Fruit fly (Drosophila melanogaster) whole organism, prepupa: ENCODE data around the gene OXA1L.

Source experiments
- Blimp-1 ChIP-seq: fragments of 200-800 bp; sonication (Bioruptor generic); optimal IDR thresholded peaks from 3 replicates; lab custom pipeline; 2017; ENCODE audit warnings: missing biosample characterization, missing genetic modification characterization, mild to moderate bottlenecking, moderate library complexity, missing genetic modification reagents
- CG10631 ChIP-seq: fragments of 200-800 bp; sonication (Bioruptor generic); optimal IDR thresholded peaks from 2 replicates; lab custom pipeline; 2016; ENCODE audit warnings: missing biosample characterization, missing genetic modification characterization
- CG11294 ChIP-seq: fragments of 200-800 bp; sonication (Bioruptor generic); IDR thresholded peaks from 2 replicates; pipeline ENCODE4 v1.3.6; 2022; ENCODE audit warnings: missing biosample characterization, missing genetic modification characterization
- CG11762 ChIP-seq: fragments of 200-800 bp; sonication (Bioruptor generic); optimal IDR thresholded peaks from 3 replicates; lab custom pipeline; 2016; ENCODE audit warnings: missing biosample characterization, missing genetic modification characterization; ENCODE audit not compliant: insufficient read depth
- CG11902 ChIP-seq: fragments of 200-800 bp; sonication (Bioruptor generic); optimal IDR thresholded peaks from 3 replicates; lab custom pipeline; 2016; ENCODE audit warnings: missing biosample characterization, missing genetic modification characterization
- CG1621 ChIP-seq: fragments of 200-800 bp; sonication (Bioruptor generic); optimal IDR thresholded peaks from 3 replicates; lab custom pipeline; 2018; ENCODE audit warnings: missing biosample characterization, mild to moderate bottlenecking, missing genetic modification characterization
- CG16779 ChIP-seq: fragments of 200-800 bp; sonication (Bioruptor generic); optimal IDR thresholded peaks from 3 replicates; lab custom pipeline; 2017; ENCODE audit warnings: missing biosample characterization, mild to moderate bottlenecking, missing genetic modification characterization
- CG32006 ChIP-seq: fragments of 200-800 bp; sonication (Bioruptor generic); optimal IDR thresholded peaks from 3 replicates; lab custom pipeline; 2017; ENCODE audit warnings: missing biosample characterization, mild to moderate bottlenecking, missing genetic modification characterization
- CG34406 ChIP-seq: fragments of 200-800 bp; sonication (Bioruptor generic); optimal IDR thresholded peaks from 3 replicates; lab custom pipeline; 2016; ENCODE audit warnings: missing biosample characterization, missing genetic modification characterization
- CG3919 ChIP-seq: fragments of 200-800 bp; sonication (Bioruptor generic); optimal IDR thresholded peaks from 3 replicates; lab custom pipeline; 2016; ENCODE audit warnings: missing biosample characterization, missing genetic modification characterization
- CG4318 ChIP-seq: fragments of 200-800 bp; sonication (Bioruptor generic); optimal IDR thresholded peaks from 3 replicates; lab custom pipeline; 2017; ENCODE audit warnings: missing biosample characterization, mild to moderate bottlenecking, missing genetic modification characterization
- CG6163 ChIP-seq: fragments of 200-800 bp; sonication (Bioruptor generic); IDR thresholded peaks from 3 replicates; pipeline ENCODE4 v1.3.6; 2022; ENCODE audit warnings: missing biosample characterization, missing genetic modification characterization
- CG6276 ChIP-seq: fragments of 200-800 bp; sonication (Bioruptor generic); optimal IDR thresholded peaks from 2 replicates; lab custom pipeline; 2017; ENCODE audit warnings: missing biosample characterization, mild to moderate bottlenecking, missing genetic modification characterization
- CG6792 ChIP-seq: fragments of 200-800 bp; sonication (Bioruptor generic); optimal IDR thresholded peaks from 3 replicates; lab custom pipeline; 2016; ENCODE audit warnings: missing biosample characterization, missing genetic modification characterization
- CG6854 ChIP-seq: fragments of 200-800 bp; sonication (Bioruptor generic); optimal IDR thresholded peaks from 2 replicates; lab custom pipeline; 2017; ENCODE audit warnings: missing biosample characterization, mild to moderate bottlenecking, missing genetic modification characterization
- CG7368 ChIP-seq: fragments of 200-800 bp; sonication (Bioruptor generic); optimal IDR thresholded peaks from 3 replicates; lab custom pipeline; 2016; ENCODE audit warnings: missing biosample characterization, missing genetic modification characterization
- CG8119 ChIP-seq: fragments of 200-800 bp; sonication (Bioruptor generic); IDR thresholded peaks from 3 replicates; pipeline ENCODE4 v1.3.6; 2022; ENCODE audit warnings: missing biosample characterization, missing genetic modification characterization
- CG8319 ChIP-seq: fragments of 200-800 bp; sonication (Bioruptor generic); optimal IDR thresholded peaks from 3 replicates; lab custom pipeline; 2016; ENCODE audit warnings: missing biosample characterization, missing genetic modification characterization
- CG8632 ChIP-seq: fragments of 200-800 bp; sonication (Bioruptor generic); optimal IDR thresholded peaks from 3 replicates; lab custom pipeline; 2016; ENCODE audit warnings: missing biosample characterization, missing genetic modification characterization
- CG9139 ChIP-seq: fragments of 200-800 bp; sonication (Bioruptor generic); optimal IDR thresholded peaks from 3 replicates; lab custom pipeline; 2017; ENCODE audit warnings: missing biosample characterization, mild to moderate bottlenecking, missing genetic modification characterization
- Eip78C ChIP-seq: fragments of 200-800 bp; sonication (Bioruptor generic); peaks from one replicate; lab custom pipeline; 2016; ENCODE audit warnings: missing biosample characterization, missing genetic modification characterization
- Ets21C ChIP-seq: fragments of 200-800 bp; sonication (Bioruptor generic); optimal IDR thresholded peaks from 3 replicates; lab custom pipeline; 2016; ENCODE audit warnings: missing biosample characterization, missing genetic modification characterization
- Gug ChIP-seq: fragments of 200-800 bp; sonication (Bioruptor generic); IDR thresholded peaks from 2 replicates; pipeline ENCODE4 v1.3.6; 2022; ENCODE audit warnings: missing biosample characterization, missing genetic modification characterization
- Hr39 ChIP-seq: fragments of 200-800 bp; sonication (Bioruptor generic); optimal IDR thresholded peaks from 2 replicates; lab custom pipeline; 2016; ENCODE audit warnings: missing biosample characterization, missing genetic modification characterization
- Hr4 ChIP-seq: fragments of 200-800 bp; sonication (Bioruptor generic); optimal IDR thresholded peaks from 3 replicates; lab custom pipeline; 2016; ENCODE audit warnings: missing biosample characterization, missing genetic modification characterization
- OdsH ChIP-seq: fragments of 200-800 bp; sonication (Bioruptor generic); optimal IDR thresholded peaks from 3 replicates; lab custom pipeline; 2016; ENCODE audit warnings: missing biosample characterization, missing genetic modification characterization
- Sox15 ChIP-seq: fragments of 200-800 bp; sonication (Bioruptor generic); optimal IDR thresholded peaks from 3 replicates; lab custom pipeline; 2016; ENCODE audit warnings: missing biosample characterization, missing genetic modification characterization
- achi ChIP-seq: fragments of 200-800 bp; sonication (Bioruptor generic); optimal IDR thresholded peaks from 3 replicates; lab custom pipeline; 2016; ENCODE audit warnings: missing biosample characterization, missing genetic modification characterization
- acj6 ChIP-seq: fragments of 200-800 bp; sonication (Bioruptor generic); optimal IDR thresholded peaks from 3 replicates; lab custom pipeline; 2016; ENCODE audit warnings: missing biosample characterization, missing genetic modification characterization
- dsx ChIP-seq: fragments of 200-800 bp; optimal IDR thresholded peaks from 3 replicates; lab custom pipeline; 2019; ENCODE audit warnings: missing biosample characterization, mild to moderate bottlenecking, missing genetic modification characterization, moderate library complexity; ENCODE audit not compliant: poor library complexity, severe bottlenecking
- eg ChIP-seq: fragments of 200-800 bp; sonication (Bioruptor generic); IDR thresholded peaks from 3 replicates; pipeline ENCODE4 v1.3.6; 2022; ENCODE audit warnings: missing biosample characterization, missing genetic modification characterization
- esn ChIP-seq: fragments of 200-800 bp; sonication (Bioruptor generic); optimal IDR thresholded peaks from 2 replicates; lab custom pipeline; 2016; ENCODE audit warnings: missing biosample characterization, mild to moderate bottlenecking, missing genetic modification characterization, moderate library complexity
- fd59A ChIP-seq: fragments of 200-800 bp; sonication (Bioruptor generic); optimal IDR thresholded peaks from 2 replicates; lab custom pipeline; 2017; ENCODE audit warnings: missing biosample characterization, mild to moderate bottlenecking, missing genetic modification characterization, missing genetic modification reagents
- fd85E ChIP-seq: fragments of 200-800 bp; sonication (Bioruptor generic); optimal IDR thresholded peaks from 3 replicates; lab custom pipeline; 2016; ENCODE audit warnings: missing biosample characterization, missing genetic modification characterization
- fkh ChIP-seq: fragments of 200-800 bp; sonication (Bioruptor generic); optimal IDR thresholded peaks from 3 replicates; lab custom pipeline; 2017; ENCODE audit warnings: missing biosample characterization, mild to moderate bottlenecking, missing genetic modification characterization, moderate library complexity
- lz ChIP-seq: fragments of 200-800 bp; sonication (Bioruptor generic); optimal IDR thresholded peaks from 3 replicates; lab custom pipeline; 2016; ENCODE audit warnings: missing biosample characterization, missing genetic modification characterization
- net ChIP-seq: fragments of 200-800 bp; sonication (Bioruptor generic); optimal IDR thresholded peaks from 3 replicates; lab custom pipeline; 2016; ENCODE audit warnings: missing biosample characterization, missing genetic modification characterization
- pdm3 ChIP-seq: fragments of 200-800 bp; sonication (Bioruptor generic); optimal IDR thresholded peaks from 3 replicates; lab custom pipeline; 2016; ENCODE audit warnings: missing biosample characterization, missing genetic modification characterization
- salr ChIP-seq, 2 experiments: fragments of 200-800 bp; sonication (Bioruptor generic); optimal IDR thresholded peaks; 3 replicates each; lab custom pipeline; 2016 to 2018; ENCODE audit warnings: missing biosample characterization in 2 of 2, missing genetic modification characterization in 2 of 2, mild to moderate bottlenecking in 1 of 2
- spab ChIP-seq: fragments of 200-800 bp; sonication (Bioruptor generic); optimal IDR thresholded peaks from 2 replicates; lab custom pipeline; 2017; ENCODE audit warnings: missing biosample characterization, mild to moderate bottlenecking, missing genetic modification characterization, missing genetic modification reagents
- svp ChIP-seq: fragments of 200-800 bp; sonication (Bioruptor generic); peaks from one replicate; lab custom pipeline; 2016; ENCODE audit warnings: missing biosample characterization, missing genetic modification characterization
- topi ChIP-seq: fragments of 200-800 bp; sonication (Bioruptor generic); optimal IDR thresholded peaks from 3 replicates; lab custom pipeline; 2016; ENCODE audit warnings: missing biosample characterization, missing genetic modification characterization
- vri ChIP-seq: fragments of 200-800 bp; sonication (Bioruptor generic); optimal IDR thresholded peaks from 3 replicates; lab custom pipeline; 2016; ENCODE audit warnings: missing biosample characterization, mild to moderate bottlenecking, missing genetic modification characterization

Gene OXA1L

DNA sequence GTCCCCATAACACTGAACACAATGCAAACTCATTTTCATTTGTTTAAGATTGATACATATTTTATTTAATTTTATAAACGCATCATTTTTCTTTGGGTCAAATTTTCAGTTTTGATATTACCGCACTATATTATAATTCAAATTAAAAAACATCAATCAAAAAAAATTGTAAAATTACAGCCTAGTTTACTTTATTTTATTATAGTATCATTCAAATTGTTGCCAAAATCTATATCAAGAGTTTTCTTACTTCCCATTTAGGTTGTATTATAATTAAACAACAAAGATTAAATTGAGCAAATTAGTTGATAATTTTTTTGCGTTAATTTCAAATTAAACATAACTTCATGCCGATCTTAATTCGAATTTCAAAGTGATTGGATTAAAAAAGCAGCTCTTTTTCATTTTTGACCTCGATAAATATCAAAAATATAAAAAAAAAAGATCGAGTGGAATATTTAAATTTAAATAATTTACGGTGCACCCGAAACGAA lies 34.4 kb downstream of the OXA1L start (continued):
- TF ChIP-seq pdm3 = peak; percentile 74
- TF ChIP-seq CG7368 (GFP tag; lab: Kevin White, UChicago) = no peak
- peak; percentile 42 for TF ChIP-seq CG6276 (GFP tag; lab: Kevin White, UChicago)
- TF ChIP-seq svp (GFP tag; lab: Kevin White, UChicago) = peak; percentile 88
- TF ChIP-seq fkh (GFP tag; lab: Kevin White, UChicago) = no peak
- TF ChIP-seq fd85E (GFP tag; lab: Kevin White, UChicago) = no peak
- peak; percentile 80 for TF ChIP-seq OdsH (GFP tag; lab: Kevin White, UChicago)
- peak; percentile 45 for TF ChIP-seq Blimp-1 (GFP tag; lab: Kevin White, UChicago)
- TF ChIP-seq spab = peak; percentile 67
- peak; percentile 58 for TF ChIP-seq CG11902 (GFP tag; lab: Kevin White, UChicago)
- TF ChIP-seq CG1621 (tag; lab: Kevin White, UChicago) = no peak
- TF ChIP-seq CG9139 = no peak
- TF ChIP-seq CG6854 (GFP tag; lab: Kevin White, UChicago) = no peak
- TF ChIP-seq CG8632 (GFP tag; lab: Kevin White, UChicago) = peak; percentile 79
- TF ChIP-seq CG6792 (GFP tag; lab: Kevin White, UChicago) = peak; percentile 52
- TF ChIP-seq topi (GFP tag; lab: Kevin White, UChicago) = peak; percentile 86
- TF ChIP-seq CG34406 = peak; percentile 88
- peak; percentile 18; the same call in 1 of the 2 replicates for TF ChIP-seq Gug (GFP tag; lab: Robert Waterston, UW)
- peak; percentile 46 for TF ChIP-seq fd59A (GFP tag; lab: Kevin White, UChicago)
- TF ChIP-seq eg (GFP tag; lab: Robert Waterston, UW) = no peak

DNA sequence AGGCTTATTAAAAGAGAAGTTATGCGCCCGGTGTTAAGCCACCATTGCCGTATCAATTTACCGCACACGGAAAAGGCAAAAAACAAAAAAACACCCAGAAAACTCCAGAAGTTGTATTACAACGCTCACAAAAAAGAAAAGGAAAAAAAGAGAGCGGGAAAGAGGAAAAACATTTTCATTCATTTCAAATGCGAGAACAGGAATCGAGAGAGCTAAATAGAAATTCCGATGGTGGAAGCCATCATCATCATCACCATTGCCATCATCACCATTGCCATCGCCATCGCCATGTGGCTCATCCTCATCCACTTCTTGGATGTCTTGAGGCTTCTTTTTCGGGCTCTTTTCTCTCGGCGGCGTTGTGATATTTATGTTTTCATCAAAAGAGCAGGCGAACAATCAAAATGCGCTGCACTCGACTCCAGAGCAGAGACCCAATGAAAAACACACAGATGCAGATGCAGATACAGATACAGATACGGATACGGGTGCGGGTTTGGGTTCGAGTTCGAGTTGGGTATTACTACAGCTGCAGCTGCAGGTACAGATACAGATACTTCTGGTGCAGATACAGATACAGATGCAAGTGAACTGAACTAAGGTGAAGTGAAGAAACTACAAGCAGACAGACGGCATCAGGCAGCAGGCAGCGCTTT lies 35.0 kb downstream of the OXA1L start:
- TF ChIP-seq CG8119 (GFP tag; lab: Robert Waterston, UW) (0 out of 3 replicates have a peak, but pooled peaks have one; percentile 11), topi (GFP tag; lab: Kevin White, UChicago) (no peak), CG3919 (GFP tag; lab: Kevin White, UChicago) (no peak), Ets21C (GFP tag; lab: Kevin White, UChicago) (no peak), CG6854 (GFP tag; lab: Kevin White, UChicago) (peak; percentile 83), CG1621 (tag; lab: Kevin White, UChicago) (peak; percentile 42)

DNA sequence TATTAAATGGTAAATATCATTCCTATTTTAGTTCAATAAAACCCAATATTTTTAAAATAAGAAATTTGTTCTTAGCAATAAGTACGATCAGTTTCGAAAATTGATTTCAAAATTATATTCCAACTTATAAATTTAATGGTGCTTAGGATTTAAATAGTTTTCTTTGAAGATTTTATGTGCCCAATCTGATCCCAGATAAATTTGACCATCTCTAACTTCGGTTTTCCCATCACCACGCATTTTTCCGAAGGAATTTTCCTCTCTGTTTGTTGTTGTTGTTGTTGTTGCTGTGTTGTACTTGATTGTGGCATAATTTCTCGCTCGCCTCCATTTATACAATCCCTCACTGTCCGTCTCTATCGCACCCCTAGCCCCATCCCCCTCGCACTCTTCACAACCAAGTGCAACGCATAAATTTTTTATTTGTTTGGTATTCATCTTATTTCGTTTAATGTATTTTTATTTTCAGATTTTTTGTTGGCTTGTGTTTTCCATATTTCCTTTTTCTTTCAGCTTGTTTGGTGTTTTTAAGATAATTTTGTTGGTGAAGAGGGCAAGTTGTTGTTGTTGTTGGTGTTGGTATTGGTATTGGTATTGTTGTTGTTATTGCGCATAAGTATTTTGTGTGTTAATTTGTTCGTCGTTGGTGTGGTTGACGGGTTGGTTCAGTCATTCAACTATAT lies 36.5 kb downstream of the OXA1L start:
- TF ChIP-seq vri (GFP tag; lab: Kevin White, UChicago) (no peak), CG32006 (GFP tag; lab: Kevin White, UChicago) (peak; percentile 6), salr (GFP tag; optimal IDR thresholded peaks at IDR 0.05; lab: Kevin White, UChicago) (peak in 1 of 2 experiments; percentile 4), CG4318 (GFP tag; lab: Kevin White, UChicago) (no peak), acj6 (GFP tag; lab: Kevin White, UChicago) (no peak), Eip78C (peak; percentile 58), Hr39 (GFP tag; lab: Kevin White, UChicago) (no peak), CG11902 (GFP tag; lab: Kevin White, UChicago) (no peak), dsx (GFP tag; lab: Kevin White, UChicago) (peak; percentile 0), svp (GFP tag; lab: Kevin White, UChicago) (peak; percentile 42), CG6276 (GFP tag; lab: Kevin White, UChicago) (no peak), achi (no peak), CG11762 (GFP tag; lab: Kevin White, UChicago) (no peak), eg (GFP tag; lab: Robert Waterston, UW) (0 out of 3 replicates have a peak, but pooled peaks have one; percentile 36), pdm3 (peak; percentile 14), Hr4 (GFP tag; lab: Kevin White, UChicago) (peak; percentile 7), CG6163 (GFP tag; lab: Robert Waterston, UW) (0 out of 3 replicates have a peak, but pooled peaks have one; percentile 24), CG8119 (GFP tag; lab: Robert Waterston, UW) (no peak), esn (GFP tag; lab: Kevin White, UChicago) (no peak), OdsH (GFP tag; lab: Kevin White, UChicago) (no peak), CG16779 (tag; lab: Kevin White, UChicago) (no peak), CG11294 (GFP tag; lab: Robert Waterston, UW) (no peak), net (no peak), Gug (GFP tag; lab: Robert Waterston, UW) (no peak), CG8632 (GFP tag; lab: Kevin White, UChicago) (no peak), Ets21C (GFP tag; lab: Kevin White, UChicago) (no peak), fkh (GFP tag; lab: Kevin White, UChicago) (peak; percentile 56), CG8319 (GFP tag; lab: Kevin White, UChicago) (no peak), CG6854 (GFP tag; lab: Kevin White, UChicago) (no peak), lz (no peak), CG10631 (GFP tag; lab: Kevin White, UChicago) (no peak), Sox15 (GFP tag; lab: Kevin White, UChicago) (no peak), topi (GFP tag; lab: Kevin White, UChicago) (no peak)
